Fruit fly (Drosophila melanogaster): ENCODE results near the gene Zif.

Zif gene

dm6 chr3R:6425454-6426156 is 31.3 kb upstream of the Zif start:
- TF ChIP-seq dmrt93B (GFP tag; optimal IDR thresholded peaks at IDR 0.05) (peak; percentile 4), dl (GFP tag; optimal IDR thresholded peaks at IDR 0.05; ENCODE audit: insufficient read depth in 1 of 2, partially characterized antibody in 2 of 2) (no peak), woc (GFP tag; optimal IDR thresholded peaks at IDR 0.05) (peak; percentile 58), Mio (GFP tag; optimal IDR thresholded peaks at IDR 0.05) (no peak), usp (GFP tag; optimal IDR thresholded peaks at IDR 0.05) (no peak), br (GFP tag; optimal IDR thresholded peaks at IDR 0.05) (no peak), ey (GFP tag; optimal IDR thresholded peaks at IDR 0.05) (peak; percentile 56), CG32264 (GFP tag; optimal IDR thresholded peaks at IDR 0.05) (no peak), jim (GFP tag; optimal IDR thresholded peaks at IDR 0.05) (no peak), CG9705 (GFP tag; optimal IDR thresholded peaks at IDR 0.05) (no peak), pan (optimal IDR thresholded peaks at IDR 0.05) (no peak), dsf (GFP tag; optimal IDR thresholded peaks at IDR 0.05; ENCODE audit: borderline replicate concordance) (no peak), brk (GFP tag; optimal IDR thresholded peaks at IDR 0.05) (no peak), sage (GFP tag; optimal IDR thresholded peaks at IDR 0.05) (no peak), sv (GFP tag; optimal IDR thresholded peaks at IDR 0.05) (no peak), GATAd (GFP tag; optimal IDR thresholded peaks at IDR 0.05) (no peak), Jra (GFP tag; optimal IDR thresholded peaks at IDR 0.05) (no peak), rgr (GFP tag; optimal IDR thresholded peaks at IDR 0.05) (peak; percentile 51), N (GFP tag; optimal IDR thresholded peaks at IDR 0.05) (no peak), Dfd (GFP tag; optimal IDR thresholded peaks at IDR 0.05) (no peak), Dif (GFP tag; optimal IDR thresholded peaks at IDR 0.05; ENCODE audit: partially characterized antibody) (no peak), Abd-B (GFP tag; optimal IDR thresholded peaks at IDR 0.05) (no peak), foxo (GFP tag; optimal IDR thresholded peaks at IDR 0.05) (peak in 1 of 2 experiments; percentile 57), Vsx2 (GFP tag; optimal IDR thresholded peaks at IDR 0.05; ENCODE audit: partially characterized antibody) (no peak), Hr78 (GFP tag; optimal IDR thresholded peaks at IDR 0.05) (no peak), Myc (optimal IDR thresholded peaks at IDR 0.05) (no peak), Hnf4 (GFP tag; optimal IDR thresholded peaks at IDR 0.05) (peak; percentile 9), h (GFP tag; optimal IDR thresholded peaks at IDR 0.05) (peak; percentile 44), OdsH (GFP tag; optimal IDR thresholded peaks at IDR 0.05) (peak; percentile 60), Sp1 (GFP tag; optimal IDR thresholded peaks at IDR 0.05) (peak; percentile 57), HLH106 (tag; optimal IDR thresholded peaks at IDR 0.05) (peak; percentile 22), psq (GFP tag; optimal IDR thresholded peaks at IDR 0.05) (no peak), CrebA (GFP tag; optimal IDR thresholded peaks at IDR 0.05; ENCODE audit: borderline replicate concordance) (no peak), Hr83 (GFP tag; optimal IDR thresholded peaks at IDR 0.05; ENCODE audit: poor library complexity, severe bottlenecking) (no peak), lola (GFP tag; optimal IDR thresholded peaks at IDR 0.05) (no peak), fru (GFP tag; optimal IDR thresholded peaks at IDR 0.05) (peak; percentile 69), tai (GFP tag; optimal IDR thresholded peaks at IDR 0.05) (peak; percentile 29), Rel (GFP tag; optimal IDR thresholded peaks at IDR 0.05) (no peak), Rel (tag; optimal IDR thresholded peaks at IDR 0.05) (no peak)

DNA sequence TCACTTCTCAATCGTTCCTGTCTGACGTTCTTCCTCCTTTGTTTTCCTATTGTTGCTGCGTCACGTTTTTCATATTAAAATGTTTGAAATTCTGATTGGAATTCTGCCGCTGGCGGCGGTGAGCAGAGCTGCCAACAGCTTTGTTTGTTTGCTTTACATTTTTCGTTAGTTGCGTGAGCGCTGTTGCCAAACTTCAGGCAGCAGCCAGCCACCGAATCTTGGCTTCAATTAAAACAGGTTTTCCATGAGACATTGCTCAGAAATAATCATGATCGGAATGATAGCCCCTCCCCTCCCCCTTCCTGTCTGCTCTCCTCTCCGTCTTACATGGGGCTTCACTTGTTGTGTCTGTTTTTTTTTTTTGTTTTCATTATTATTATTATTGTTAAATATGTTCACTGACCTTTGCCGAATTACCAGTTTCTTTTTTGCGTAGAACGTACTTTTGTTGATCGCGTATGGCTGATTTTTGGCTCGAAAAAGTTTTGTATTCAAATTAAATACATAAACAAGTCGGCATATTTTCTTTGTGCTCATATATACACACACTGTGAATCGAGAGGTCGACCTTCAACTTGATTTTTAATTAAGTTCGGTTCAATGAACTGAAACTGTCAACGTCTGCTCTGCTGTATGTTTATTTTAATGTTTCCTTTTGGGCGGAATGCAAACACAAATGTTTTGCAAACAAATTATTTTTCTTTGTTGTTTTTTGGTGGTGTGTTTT is 30.6 kb upstream of the Zif start:
- TF ChIP-seq dl (GFP tag; optimal IDR thresholded peaks at IDR 0.05; ENCODE audit: insufficient read depth in 1 of 2, partially characterized antibody in 2 of 2): no peak
- TF ChIP-seq h (GFP tag; optimal IDR thresholded peaks at IDR 0.05): peak; percentile 38
- peak; percentile 61 for TF ChIP-seq Dif (GFP tag; optimal IDR thresholded peaks at IDR 0.05; ENCODE audit: partially characterized antibody)
- no peak for TF ChIP-seq Vsx2 (GFP tag; optimal IDR thresholded peaks at IDR 0.05; ENCODE audit: partially characterized antibody)
- TF ChIP-seq usp (GFP tag; optimal IDR thresholded peaks at IDR 0.05): no peak
- no peak for TF ChIP-seq sv (GFP tag; optimal IDR thresholded peaks at IDR 0.05)
- TF ChIP-seq dmrt93B (GFP tag; optimal IDR thresholded peaks at IDR 0.05): no peak
- TF ChIP-seq dsf (GFP tag; optimal IDR thresholded peaks at IDR 0.05; ENCODE audit: borderline replicate concordance): no peak
- no peak for TF ChIP-seq ey (GFP tag; optimal IDR thresholded peaks at IDR 0.05)
- peak; percentile 27 for TF ChIP-seq br (GFP tag; optimal IDR thresholded peaks at IDR 0.05)
- peak; percentile 36 for TF ChIP-seq jim (GFP tag; optimal IDR thresholded peaks at IDR 0.05)
- TF ChIP-seq Myc (optimal IDR thresholded peaks at IDR 0.05): no peak
- TF ChIP-seq brk (GFP tag; optimal IDR thresholded peaks at IDR 0.05): no peak
- TF ChIP-seq CrebA (GFP tag; optimal IDR thresholded peaks at IDR 0.05; ENCODE audit: borderline replicate concordance): peak; percentile 57
- no peak for TF ChIP-seq CG9705 (GFP tag; optimal IDR thresholded peaks at IDR 0.05)
- TF ChIP-seq CG32264 (GFP tag; optimal IDR thresholded peaks at IDR 0.05): peak; percentile 1
- TF ChIP-seq pan (optimal IDR thresholded peaks at IDR 0.05): no peak
- TF ChIP-seq Hr83 (GFP tag; optimal IDR thresholded peaks at IDR 0.05; ENCODE audit: poor library complexity, severe bottlenecking): peak; percentile 66
- TF ChIP-seq woc (GFP tag; optimal IDR thresholded peaks at IDR 0.05): no peak
- TF ChIP-seq psq (GFP tag; optimal IDR thresholded peaks at IDR 0.05): peak; percentile 76
- no peak for TF ChIP-seq Mio (GFP tag; optimal IDR thresholded peaks at IDR 0.05)
- no peak for TF ChIP-seq fru (GFP tag; optimal IDR thresholded peaks at IDR 0.05)
- TF ChIP-seq Sp1 (GFP tag; optimal IDR thresholded peaks at IDR 0.05): no peak
- no peak for TF ChIP-seq foxo (GFP tag; optimal IDR thresholded peaks at IDR 0.05)
- no peak for TF ChIP-seq lola (GFP tag; optimal IDR thresholded peaks at IDR 0.05)
- TF ChIP-seq HLH106 (tag; optimal IDR thresholded peaks at IDR 0.05): no peak
- TF ChIP-seq Abd-B (GFP tag; optimal IDR thresholded peaks at IDR 0.05): no peak
- TF ChIP-seq Rel (GFP tag; optimal IDR thresholded peaks at IDR 0.05): peak; percentile 18
- TF ChIP-seq Rel (tag; optimal IDR thresholded peaks at IDR 0.05): peak; percentile 57
- TF ChIP-seq Dfd (GFP tag; optimal IDR thresholded peaks at IDR 0.05): no peak
- TF ChIP-seq OdsH (GFP tag; optimal IDR thresholded peaks at IDR 0.05): no peak
- no peak for TF ChIP-seq tai (GFP tag; optimal IDR thresholded peaks at IDR 0.05)
- no peak for TF ChIP-seq Jra (GFP tag; optimal IDR thresholded peaks at IDR 0.05)
- no peak for TF ChIP-seq GATAd (GFP tag; optimal IDR thresholded peaks at IDR 0.05)
- TF ChIP-seq Hnf4 (GFP tag; optimal IDR thresholded peaks at IDR 0.05): no peak
- TF ChIP-seq sage (GFP tag; optimal IDR thresholded peaks at IDR 0.05): peak; percentile 32
- no peak for TF ChIP-seq Hr78 (GFP tag; optimal IDR thresholded peaks at IDR 0.05)
- TF ChIP-seq rgr (GFP tag; optimal IDR thresholded peaks at IDR 0.05): peak; percentile 5
- no peak for TF ChIP-seq N (GFP tag; optimal IDR thresholded peaks at IDR 0.05)
